Worm (Caenorhabditis elegans) whole organism, L2 larva: ENCODE measurements around the gene Y59H11AM.4.

ENCODE experiments used
- lin-39 ChIP-seq: fragments of 150-350 bp; optimal IDR thresholded peaks from 2 replicates; lab custom pipeline; 2014; ENCODE audit warnings: missing biosample characterization, missing genetic modification reagents, missing genetic modification characterization
- snpc-4 ChIP-seq: fragments of 150-350 bp; optimal IDR thresholded peaks from 2 replicates; lab custom pipeline; 2014; ENCODE audit warnings: missing biosample characterization, missing genetic modification characterization
- unc-55 ChIP-seq: fragments of 150-350 bp; sonication (generic microtip); optimal IDR thresholded peaks from 3 replicates; lab custom pipeline; 2014; ENCODE audit warnings: missing biosample characterization, missing genetic modification reagents, missing genetic modification characterization

DNA sequence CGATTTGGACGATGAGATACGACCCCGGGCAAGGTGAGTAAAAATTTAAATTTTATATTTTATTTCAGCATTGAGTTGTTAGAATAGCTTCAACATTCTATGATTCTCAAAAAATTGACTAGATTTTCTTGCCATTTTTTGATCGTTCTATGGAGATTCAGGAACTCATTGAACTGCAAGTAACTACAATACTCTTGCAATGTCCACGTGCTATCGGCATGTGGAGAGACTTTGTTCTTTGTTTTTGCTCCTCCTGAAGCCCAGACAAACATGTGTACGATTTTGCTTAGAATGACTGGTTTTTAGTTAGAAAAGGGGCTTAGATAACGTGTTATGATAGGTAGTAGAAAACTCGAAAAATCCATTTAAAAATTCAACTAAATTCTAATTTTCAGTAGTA, 34.2 kb downstream of the Y59H11AM.4 start:
- no peak for TF ChIP-seq unc-55 (GFP tag; lab: Kevin White, UChicago)
- no peak for TF ChIP-seq lin-39 (tag; lab: Kevin White, UChicago)
- no peak for TF ChIP-seq snpc-4 (tag; lab: Kevin White, UChicago)
